Fruit fly (Drosophila melanogaster): ENCODE measurements around the gene Mgat4b.

DNA sequence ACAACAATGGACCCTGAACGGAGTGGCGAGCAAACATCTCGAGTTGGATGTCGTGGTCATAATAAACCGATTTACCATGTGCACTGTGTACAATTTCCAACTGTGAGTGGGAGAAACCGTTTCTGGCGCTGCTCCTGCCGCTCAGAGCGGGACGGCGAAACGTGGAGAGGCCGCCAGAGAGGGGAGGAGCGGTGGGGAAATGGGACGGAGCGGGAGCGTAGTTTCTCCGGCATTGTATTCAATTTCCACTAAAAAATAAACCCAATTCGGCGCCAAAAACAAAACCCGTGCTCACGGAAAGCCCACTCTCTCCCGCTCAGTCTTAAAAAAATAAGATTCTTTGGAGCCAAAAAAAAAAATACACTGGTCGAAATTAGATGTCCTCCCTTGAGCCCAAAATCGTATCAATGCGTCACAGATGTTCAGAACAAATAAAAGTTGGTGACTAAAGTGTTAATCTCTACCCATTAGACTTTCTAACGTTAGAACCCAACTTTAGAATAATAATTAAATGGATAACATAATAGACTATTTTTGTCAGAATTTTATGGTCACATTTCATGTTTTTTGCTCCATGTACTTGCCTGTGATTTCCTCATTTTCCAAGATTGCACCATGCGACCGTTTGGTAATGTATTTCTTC lies 9.0 kb downstream of the Mgat4b start:
- no peak for TF ChIP-seq h (optimal IDR thresholded peaks at IDR 0.05)
- no peak for TF ChIP-seq psq (optimal IDR thresholded peaks at IDR 0.05)
- no peak for TF ChIP-seq Sin3A (optimal IDR thresholded peaks at IDR 0.05)
- no peak for TF ChIP-seq ttk (optimal IDR thresholded peaks at IDR 0.05)

All from Kc167 (cell line).